Worm (Caenorhabditis elegans): Measurements from ENCODE around the gene sre-48.

ce11 chrII:14002200-14002599 lies 22.5 kb upstream of the sre-48 start, which contains the start of gene F01D5.5:
- TF ChIP-seq pes-1 (GFP tag; IDR thresholded peaks at IDR 0.05) (no peak), sea-1 (GFP tag; conservative IDR thresholded peaks at IDR 0.05) (no peak), ceh-13 (GFP tag; optimal IDR thresholded peaks at IDR 0.05) (no peak), aly-1 (tag; optimal IDR thresholded peaks at IDR 0.05) (no peak), ama-1 (optimal IDR thresholded peaks at IDR 0.05) (no peak), tra-4 (tag; optimal IDR thresholded peaks at IDR 0.05) (no peak), flt-1 (GFP tag; IDR thresholded peaks at IDR 0.05) (no peak), ceh-36 (tag; optimal IDR thresholded peaks at IDR 0.05) (no peak), tbx-37 (GFP tag; conservative IDR thresholded peaks at IDR 0.05) (no peak), hmbx-1 (tag; optimal IDR thresholded peaks at IDR 0.05) (no peak), scrt-1 (GFP tag; IDR thresholded peaks at IDR 0.05) (no peak), F13C5.2 (tag; optimal IDR thresholded peaks at IDR 0.05) (no peak)
